Fruit fly (Drosophila melanogaster): Measurements from ENCODE around the gene CG32022.

Gene CG32022

dm6 chr3L:8696487-8696954 lies 24.6 kb downstream of the CG32022 start (continued):
- TF ChIP-seq CG33557 (GFP tag; optimal IDR thresholded peaks at IDR 0.05) (peak; percentile 66), Chrac-16 (GFP tag; optimal IDR thresholded peaks at IDR 0.05) (peak; percentile 1), CG13424 (tag; optimal IDR thresholded peaks at IDR 0.05) (peak; percentile 49), CG3281 (GFP tag; optimal IDR thresholded peaks at IDR 0.05) (peak; percentile 70), Bgb (GFP tag; IDR thresholded peaks at IDR 0.05; ENCODE audit: partially characterized antibody) (no peak; the same call in 1 of the 2 replicates), MESR4 (GFP tag; optimal IDR thresholded peaks at IDR 0.05) (no peak), btn (GFP tag; optimal IDR thresholded peaks at IDR 0.05) (no peak), CG6791 (GFP tag; IDR thresholded peaks at IDR 0.05; ENCODE audit: partially characterized antibody) (no peak), unpg (GFP tag; optimal IDR thresholded peaks at IDR 0.05) (peak; percentile 50), bab2 (GFP tag; optimal IDR thresholded peaks at IDR 0.05) (peak; percentile 40), dm (GFP tag; optimal IDR thresholded peaks at IDR 0.05) (peak; percentile 35), run (tag; optimal IDR thresholded peaks at IDR 0.05) (peak; percentile 20), Doc3 (GFP tag; IDR thresholded peaks at IDR 0.05; ENCODE audit: partially characterized antibody) (no peak), BEAF-32 (GFP tag; optimal IDR thresholded peaks at IDR 0.05) (no peak), PHDP (tag; optimal IDR thresholded peaks at IDR 0.05) (peak; percentile 66), onecut (GFP tag; IDR thresholded peaks at IDR 0.05) (peak; percentile 68), peb (GFP tag; IDR thresholded peaks at IDR 0.05) (peak; percentile 23; the same call in 1 of the 2 replicates), Sox102F (GFP tag; optimal IDR thresholded peaks at IDR 0.05) (peak; percentile 55), Dref (GFP tag; IDR thresholded peaks at IDR 0.05) (no peak), yki (optimal IDR thresholded peaks at IDR 0.05) (no peak), CG7963 (GFP tag; IDR thresholded peaks at IDR 0.05; ENCODE audit: partially characterized antibody) (no peak), sqz (GFP tag; optimal IDR thresholded peaks at IDR 0.05) (peak; percentile 48), CG8944 (GFP tag; optimal IDR thresholded peaks at IDR 0.05) (no peak), Jarid2 (GFP tag; optimal IDR thresholded peaks at IDR 0.05) (peak; percentile 71), Mes4 (GFP tag; optimal IDR thresholded peaks at IDR 0.05) (peak; percentile 28), ham (GFP tag; IDR thresholded peaks at IDR 0.05) (peak; percentile 32; the same call in 1 of the 2 replicates), gsb (GFP tag; IDR thresholded peaks at IDR 0.05) (no peak), Hr3 (GFP tag; optimal IDR thresholded peaks at IDR 0.05) (no peak), tgo (GFP tag; IDR thresholded peaks at IDR 0.05) (peak; percentile 39; the same call in 2 of the 3 replicates), Elba2 (GFP tag; optimal IDR thresholded peaks at IDR 0.05) (no peak), CHES-1-like (GFP tag; optimal IDR thresholded peaks at IDR 0.05) (peak; percentile 8), Dip2 (GFP tag; IDR thresholded peaks at IDR 0.05) (no peak), CG10565 (GFP tag; optimal IDR thresholded peaks at IDR 0.05) (no peak), CG12299 (tag; optimal IDR thresholded peaks at IDR 0.05) (peak; percentile 47), Antp (GFP tag; optimal IDR thresholded peaks at IDR 0.05) (peak; percentile 43), CG11504 (tag; optimal IDR thresholded peaks at IDR 0.05) (peak; percentile 48), Gsc (GFP tag; IDR thresholded peaks at IDR 0.05) (no peak), Ptx1 (GFP tag; IDR thresholded peaks at IDR 0.05) (no peak), CG10274 (GFP tag; optimal IDR thresholded peaks at IDR 0.05) (no peak), CG7372 (GFP tag; IDR thresholded peaks at IDR 0.05) (no peak), H15 (GFP tag; IDR thresholded peaks at IDR 0.05) (no peak), ash1 (GFP tag; optimal IDR thresholded peaks at IDR 0.05) (peak; percentile 48), cwo (GFP tag; optimal IDR thresholded peaks at IDR 0.05) (peak; percentile 100), CG12071 (GFP tag; optimal IDR thresholded peaks at IDR 0.05) (peak; percentile 69), ewg (GFP tag; optimal IDR thresholded peaks at IDR 0.05) (peak; percentile 45), wdn (GFP tag; IDR thresholded peaks at IDR 0.05) (peak; percentile 49; the same call in 1 of the 2 replicates), CG3995 (GFP tag; optimal IDR thresholded peaks at IDR 0.05) (peak; percentile 22), salm (tag; optimal IDR thresholded peaks at IDR 0.05) (peak; percentile 52), CG11560 (tag; IDR thresholded peaks at IDR 0.05) (no peak), Xbp1 (GFP tag; optimal IDR thresholded peaks at IDR 0.05) (peak; percentile 27), HmgZ (tag; optimal IDR thresholded peaks at IDR 0.05) (peak; percentile 57)
